Fruit fly (Drosophila melanogaster) whole organism: ENCODE measurements around the gene CG14607.

Experiments used
- CG8478 ChIP-seq: fragments of >200 bp; optimal IDR thresholded peaks from 2 replicates; lab custom pipeline; 2018; ENCODE audit warnings: inconsistent platforms
- pan ChIP-seq: fragments of >200 bp; optimal IDR thresholded peaks from 2 replicates; lab custom pipeline; 2017

DNA sequence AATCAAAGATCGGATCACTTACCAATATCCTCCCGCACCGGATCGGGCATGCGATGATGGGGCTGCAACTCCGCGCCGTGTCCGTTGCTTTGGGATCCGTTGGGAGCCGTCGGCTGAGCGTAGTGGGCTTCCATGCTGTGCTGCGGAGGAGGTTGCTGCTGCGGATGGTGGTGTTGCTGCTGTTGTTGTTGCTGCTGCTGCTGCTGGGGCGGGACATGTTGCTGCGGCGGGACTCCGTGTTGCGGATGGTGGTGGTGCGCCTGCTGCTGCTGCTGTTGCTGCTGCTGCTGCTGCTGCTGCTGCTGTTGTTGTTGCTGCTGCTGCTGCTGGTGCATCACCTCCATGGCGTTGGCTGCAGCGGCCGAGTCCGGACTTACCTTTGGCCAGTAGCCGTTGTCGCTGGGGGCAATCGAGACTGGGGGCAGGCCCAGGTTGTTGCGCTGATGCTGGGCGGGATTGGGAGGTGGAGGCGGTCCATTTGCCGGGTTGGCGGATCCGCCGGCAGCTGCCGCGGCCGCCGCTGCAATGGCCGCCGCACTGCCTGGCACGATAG, 33.5 kb downstream of the CG14607 start:
- TF ChIP-seq CG8478 (no peak), pan (lab: Kevin White, UChicago) (no peak)
